Worm (Caenorhabditis elegans): ENCODE results near the gene C44H9.5.

DNA sequence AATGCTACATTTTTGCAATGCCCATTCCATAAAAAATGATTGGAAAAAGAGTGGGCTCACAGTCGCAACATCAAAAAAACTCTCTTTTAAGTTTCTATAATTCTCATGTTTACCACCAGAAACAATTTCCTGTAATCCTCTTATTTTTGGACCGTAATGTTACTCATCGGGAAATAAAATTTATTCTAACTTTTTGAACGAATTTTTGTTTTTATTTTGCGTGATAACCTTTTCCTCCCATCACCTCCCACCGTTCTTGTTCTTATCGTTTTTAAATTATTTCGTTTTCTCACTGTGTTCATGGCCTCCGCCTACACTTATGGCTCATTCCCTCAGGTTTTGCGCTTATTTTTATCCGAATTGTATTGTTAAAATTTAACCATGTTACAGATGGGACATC is 9.5 kb upstream of the C44H9.5 start, which contains the start of gene anp-1:
- no peak for TF ChIP-seq aly-2 (tag; optimal IDR thresholded peaks at IDR 0.05)
- TF ChIP-seq pqm-1 (tag; optimal IDR thresholded peaks at IDR 0.05) = no peak
- no peak for TF ChIP-seq sup-37 (GFP tag; optimal IDR thresholded peaks at IDR 0.05)
- TF ChIP-seq zag-1 (tag; optimal IDR thresholded peaks at IDR 0.05) = no peak
- TF ChIP-seq elt-2 (tag; optimal IDR thresholded peaks at IDR 0.05) = no peak
- TF ChIP-seq nhr-19 (GFP tag; conservative IDR thresholded peaks at IDR 0.05) = no peak
- TF ChIP-seq mep-1 (tag; optimal IDR thresholded peaks at IDR 0.05) = no peak

Measured in whole organism, L1 larva.